Fruit fly (Drosophila melanogaster) whole organism, adult: ENCODE results near the gene Cftr.

Experiments used
- CG11617 ChIP-seq: fragments of 200-800 bp; sonication (Bioruptor generic); optimal IDR thresholded peaks from 2 replicates; lab custom pipeline; 2017; ENCODE audit warnings: mild to moderate bottlenecking, missing biosample characterization, missing genetic modification reagents, missing genetic modification characterization
- CG12768 ChIP-seq: fragments of 200-800 bp; sonication (Bioruptor generic); optimal IDR thresholded peaks from 2 replicates; lab custom pipeline; 2017; ENCODE audit warnings: missing biosample characterization, missing genetic modification characterization, mild to moderate bottlenecking, moderate library complexity, missing genetic modification reagents
- CG14711 ChIP-seq: fragments of 200-800 bp; sonication (Bioruptor generic); optimal IDR thresholded peaks from 2 replicates; lab custom pipeline; 2018; ENCODE audit warnings: missing biosample characterization, mild to moderate bottlenecking, missing genetic modification characterization, moderate library complexity
- CG1620 ChIP-seq: fragments of 200-800 bp; sonication (Bioruptor generic); optimal IDR thresholded peaks from 2 replicates; lab custom pipeline; 2016; ENCODE audit warnings: missing biosample characterization, missing genetic modification characterization
- CG33017 ChIP-seq: fragments of 200-800 bp; sonication (Bioruptor generic); optimal IDR thresholded peaks from 2 replicates; lab custom pipeline; 2018; ENCODE audit warnings: missing biosample characterization, mild to moderate bottlenecking, missing genetic modification characterization, moderate library complexity
- CG5204 ChIP-seq: fragments of 200-800 bp; sonication (Bioruptor generic); optimal IDR thresholded peaks from 2 replicates; lab custom pipeline; 2016; ENCODE audit warnings: missing biosample characterization, missing genetic modification characterization
- CG7045 ChIP-seq: fragments of 200-800 bp; sonication (Bioruptor generic); optimal IDR thresholded peaks from 2 replicates; lab custom pipeline; 2017; ENCODE audit warnings: missing biosample characterization, mild to moderate bottlenecking, missing genetic modification characterization
- CG7101 ChIP-seq: fragments of 200-800 bp; sonication (Bioruptor generic); optimal IDR thresholded peaks from 2 replicates; lab custom pipeline; 2018; ENCODE audit warnings: missing biosample characterization, mild to moderate bottlenecking, missing genetic modification characterization, moderate library complexity
- Clk ChIP-seq: fragments of 200-800 bp; sonication (Bioruptor generic); optimal IDR thresholded peaks from 2 replicates; lab custom pipeline; 2017; ENCODE audit warnings: missing biosample characterization, missing genetic modification characterization
- Crg-1 ChIP-seq: fragments of 200-800 bp; sonication (Bioruptor generic); optimal IDR thresholded peaks from 2 replicates; lab custom pipeline; 2016; ENCODE audit warnings: missing biosample characterization, missing genetic modification characterization
- Hr96 ChIP-seq: fragments of 200-800 bp; sonication (Bioruptor generic); optimal IDR thresholded peaks from 2 replicates; lab custom pipeline; 2016; ENCODE audit warnings: missing biosample characterization, missing genetic modification characterization
- Mnt ChIP-seq: fragments of 200-800 bp; sonication (Bioruptor generic); optimal IDR thresholded peaks from 2 replicates; lab custom pipeline; 2016; ENCODE audit warnings: missing biosample characterization, mild to moderate bottlenecking, missing genetic modification characterization
- bab1 ChIP-seq: fragments of 200-800 bp; sonication (Bioruptor generic); optimal IDR thresholded peaks from 3 replicates; lab custom pipeline; 2019; ENCODE audit warnings: missing biosample characterization, mild to moderate bottlenecking, missing genetic modification characterization, moderate library complexity
- cic ChIP-seq: fragments of 200-800 bp; sonication (Bioruptor generic); optimal IDR thresholded peaks from 2 replicates; lab custom pipeline; 2017; ENCODE audit warnings: missing biosample characterization, mild to moderate bottlenecking, missing genetic modification characterization, moderate library complexity
- cnc ChIP-seq, 2 experiments: fragments of >200 bp; optimal IDR thresholded peaks; 2 replicates each; lab custom pipeline; 2017
- kay ChIP-seq: fragments of 200-800 bp; sonication (Bioruptor generic); peaks from one replicate; lab custom pipeline; 2016; ENCODE audit warnings: missing biosample characterization, missing genetic modification characterization, borderline replicate concordance
- ovo ChIP-seq: fragments of 200-800 bp; sonication (Bioruptor generic); optimal IDR thresholded peaks from 2 replicates; lab custom pipeline; 2016; ENCODE audit warnings: missing biosample characterization, missing genetic modification characterization
- pad ChIP-seq: fragments of 200-800 bp; sonication (Bioruptor generic); optimal IDR thresholded peaks from 3 replicates; lab custom pipeline; 2017; ENCODE audit warnings: missing biosample characterization, missing genetic modification characterization, mild to moderate bottlenecking, moderate library complexity, missing genetic modification reagents
- tj ChIP-seq: fragments of 200-800 bp; sonication (Bioruptor generic); optimal IDR thresholded peaks from 3 replicates; lab custom pipeline; 2017; ENCODE audit warnings: missing biosample characterization, mild to moderate bottlenecking, missing genetic modification characterization, moderate library complexity
- toe ChIP-seq: fragments of 200-800 bp; sonication (Bioruptor generic); optimal IDR thresholded peaks from 2 replicates; lab custom pipeline; 2016; ENCODE audit warnings: missing biosample characterization, missing genetic modification characterization

Gene Cftr

dm6 chr3R:24548832-24549231 is 5.1 kb upstream of the Cftr start:
- TF ChIP-seq cic (GFP tag; lab: Kevin White, UChicago) (peak; percentile 31), CG11617 (no peak), CG12768 (GFP tag; lab: Kevin White, UChicago) (no peak), cnc (optimal IDR thresholded peaks at IDR 0.05; lab: Kevin White, UChicago) (no peak)

DNA sequence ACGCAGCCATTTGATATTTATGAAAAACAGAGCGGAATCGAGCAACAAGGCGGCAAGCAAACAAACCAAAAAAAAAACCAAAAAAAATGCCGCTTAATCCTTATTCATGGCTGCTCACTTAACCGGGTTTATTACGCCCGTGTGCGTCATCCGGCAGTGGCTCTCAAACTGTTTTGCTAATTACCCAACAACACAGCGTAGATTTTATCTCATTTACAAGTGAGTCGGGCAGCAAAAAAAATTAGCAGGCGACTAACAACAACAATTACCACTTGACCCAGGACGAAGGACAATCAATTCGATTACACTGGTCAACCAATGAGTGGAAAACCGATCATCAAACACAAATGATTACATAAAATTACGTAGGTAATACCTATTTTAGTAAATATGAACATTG is 4.5 kb upstream of the Cftr start:
- TF ChIP-seq bab1 (GFP tag; lab: Kevin White, UChicago), result no peak
- TF ChIP-seq Crg-1 (GFP tag; lab: Kevin White, UChicago), result no peak
- TF ChIP-seq CG33017 (tag; lab: Kevin White, UChicago), result no peak
- TF ChIP-seq CG5204 (GFP tag; lab: Kevin White, UChicago), result no peak
- TF ChIP-seq Clk (GFP tag; lab: Kevin White, UChicago), result no peak

dm6 chr3R:24544388-24544787 is 674 bp upstream of the Cftr start, which contains the start of gene Esyt2:
Gene Esyt2, plus strand, starts transcription at chr3R:24544719.
- TF ChIP-seq Hr96 (GFP tag; lab: Kevin White, UChicago) (no peak), Clk (GFP tag; lab: Kevin White, UChicago) (no peak), bab1 (GFP tag; lab: Kevin White, UChicago) (no peak), kay (GFP tag; lab: Kevin White, UChicago) (no peak), cic (GFP tag; lab: Kevin White, UChicago) (no peak), Crg-1 (GFP tag; lab: Kevin White, UChicago) (no peak), toe (GFP tag; lab: Kevin White, UChicago) (no peak), pad (no peak), CG33017 (tag; lab: Kevin White, UChicago) (no peak), CG11617 (no peak), CG7045 (GFP tag; lab: Kevin White, UChicago) (no peak), CG5204 (GFP tag; lab: Kevin White, UChicago) (no peak)

DNA sequence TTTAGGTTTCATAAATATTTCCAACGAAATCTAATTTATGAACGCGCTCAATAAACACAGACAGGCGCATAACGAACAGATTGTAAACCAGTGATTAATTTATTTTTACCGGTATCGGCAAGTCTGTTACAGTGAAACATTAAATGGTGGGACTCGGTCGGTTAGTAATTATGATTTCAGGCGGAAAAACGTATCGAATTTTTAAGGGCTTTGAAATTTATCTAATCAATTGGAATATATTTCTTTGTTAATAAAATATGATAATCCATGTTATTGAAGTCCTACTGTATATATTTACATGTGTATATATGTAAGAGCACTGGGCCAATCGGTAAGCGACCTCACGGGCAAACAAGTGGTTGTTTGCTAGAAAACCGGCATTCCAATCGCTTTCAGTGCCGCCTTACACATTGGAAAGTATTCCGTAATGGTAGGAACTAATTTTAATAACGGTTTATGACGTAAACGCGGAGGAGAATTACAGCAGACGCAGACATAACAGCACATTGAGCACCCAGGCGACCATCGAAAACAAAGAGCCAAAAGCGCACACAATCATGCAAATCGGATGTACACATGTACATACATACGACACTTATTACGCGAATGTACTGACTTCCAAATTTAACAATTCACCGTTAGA is 560 bp downstream of the Cftr start:
- TF ChIP-seq CG5204 (GFP tag; lab: Kevin White, UChicago) (peak; percentile 94), Hr96 (GFP tag; lab: Kevin White, UChicago) (peak; percentile 89), tj (GFP tag; lab: Kevin White, UChicago) (peak; percentile 44), CG11617 (peak; percentile 85), CG12768 (GFP tag; lab: Kevin White, UChicago) (peak; percentile 86), CG33017 (tag; lab: Kevin White, UChicago) (peak; percentile 95), kay (GFP tag; lab: Kevin White, UChicago) (peak; percentile 94), cic (GFP tag; lab: Kevin White, UChicago) (peak; percentile 72), Clk (GFP tag; lab: Kevin White, UChicago) (peak; percentile 63), CG7045 (GFP tag; lab: Kevin White, UChicago) (peak; percentile 86), CG14711 (tag; lab: Kevin White, UChicago) (peak; percentile 82), bab1 (GFP tag; lab: Kevin White, UChicago) (peak; percentile 48), CG7101 (tag; lab: Kevin White, UChicago) (peak; percentile 94), cnc (optimal IDR thresholded peaks at IDR 0.05; lab: Kevin White, UChicago) (no peak), Mnt (GFP tag; lab: Kevin White, UChicago) (no peak), toe (GFP tag; lab: Kevin White, UChicago) (peak; percentile 86), CG1620 (GFP tag; lab: Kevin White, UChicago) (peak; percentile 91), ovo (GFP tag; lab: Kevin White, UChicago) (peak; percentile 70), pad (peak; percentile 97), Crg-1 (GFP tag; lab: Kevin White, UChicago) (peak; percentile 90)

DNA sequence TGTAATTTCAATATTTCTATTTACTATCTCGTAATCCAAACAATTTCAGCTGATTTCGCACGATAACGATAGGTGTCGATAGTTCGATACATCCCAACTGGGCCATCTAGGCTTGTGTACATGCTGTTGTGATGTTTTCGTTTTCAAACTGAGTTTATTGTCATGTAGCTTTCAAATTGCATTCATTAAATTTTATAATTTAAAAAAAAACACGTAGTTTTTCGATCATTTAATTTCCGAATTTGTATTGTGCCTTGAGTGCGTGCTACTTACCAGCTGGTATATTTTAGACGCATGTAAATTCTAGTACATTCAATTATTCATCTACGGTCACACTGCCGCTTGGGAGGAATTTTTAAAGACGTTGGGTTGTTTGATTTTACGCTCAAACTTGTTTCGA is 13.4 kb downstream of the Cftr start, which contains the start of the genes CG13623 and ana1:
Gene CG13623, minus strand, starts transcription at position 231 of the 400 bp plus-strand sequence.
Gene ana1, plus strand, starts transcription at position 249 of the 400 bp plus-strand sequence.
- TF ChIP-seq toe (GFP tag; lab: Kevin White, UChicago), result peak; percentile 19
- TF ChIP-seq tj (GFP tag; lab: Kevin White, UChicago), result no peak
- TF ChIP-seq bab1 (GFP tag; lab: Kevin White, UChicago), result peak; percentile 29
- peak; percentile 44 for TF ChIP-seq Mnt (GFP tag; lab: Kevin White, UChicago)
- no peak for TF ChIP-seq ovo (GFP tag; lab: Kevin White, UChicago)
- TF ChIP-seq kay (GFP tag; lab: Kevin White, UChicago), result no peak

dm6 chr3R:24527845-24528244 is 15.9 kb downstream of the Cftr start, which contains the start of gene CG6607:
Gene CG6607, plus strand, starts transcription at chr3R:24528047.
- TF ChIP-seq pad (no peak), toe (GFP tag; lab: Kevin White, UChicago) (no peak), bab1 (GFP tag; lab: Kevin White, UChicago) (peak; percentile 1), CG5204 (GFP tag; lab: Kevin White, UChicago) (no peak), Hr96 (GFP tag; lab: Kevin White, UChicago) (no peak), CG7045 (GFP tag; lab: Kevin White, UChicago) (no peak), kay (GFP tag; lab: Kevin White, UChicago) (no peak), ovo (GFP tag; lab: Kevin White, UChicago) (no peak)
